Worm (Caenorhabditis elegans) whole organism, young adult: ENCODE measurements around the gene C39E9.12.

Experiments used
- ama-1 ChIP-seq, 3 experiments: fragments of 150-350 bp in 1 of 3; sonication (generic microtip) in 2 of 3; optimal IDR thresholded peaks; 2 replicates each; lab custom pipeline; 2014 to 2018; ENCODE audit warnings: missing biosample characterization in 2 of 3, missing genetic modification characterization in 2 of 3, missing genetic modification reagents in 2 of 3
- attf-5 ChIP-seq: fragments of 200-800 bp; sonication (Bioruptor generic); optimal IDR thresholded peaks from 2 replicates; lab custom pipeline; 2018; ENCODE audit warnings: mild to moderate bottlenecking, missing genetic modification characterization, missing compliant biosample characterization
- rec-8 ChIP-seq, 2 experiments: sonication (generic microtip); optimal IDR thresholded peaks; 2 replicates each; lab custom pipeline; 2016; ENCODE audit warnings: mild to moderate bottlenecking in 2 of 2, missing genetic modification characterization in 2 of 2, missing genetic modification reagents in 2 of 2, missing genotype in 2 of 2, missing biosample characterization in 1 of 2, missing compliant biosample characterization in 1 of 2, moderate library complexity in 1 of 2
- rpc-1 ChIP-seq, 2 experiments: fragments of 150-350 bp in 1 of 2; sonication (generic microtip) in 1 of 2; optimal IDR thresholded peaks; 2 replicates each; lab custom pipeline; 2014 to 2018; ENCODE audit warnings: missing biosample characterization in 1 of 2, missing genetic modification characterization in 1 of 2, missing genetic modification reagents in 1 of 2, missing genotype in 1 of 2
- snpc-4 ChIP-seq, 5 experiments: fragments of 150-350 bp in 1 of 5; sonication (generic microtip) in 4 of 5; optimal IDR thresholded peaks; 2 replicates each; lab custom pipeline; 2014 to 2018; ENCODE audit warnings: missing genetic modification characterization in 5 of 5, missing biosample characterization in 3 of 5, antibody characterized with exemption in 2 of 5, mild to moderate bottlenecking in 2 of 5, missing compliant biosample characterization in 2 of 5, missing genotype in 2 of 5, moderate library complexity in 2 of 5, missing genetic modification reagents in 1 of 5
- tlf-1 ChIP-seq: fragments of 200-800 bp; sonication (Bioruptor generic); optimal IDR thresholded peaks from 2 replicates; lab custom pipeline; 2018; ENCODE audit warnings: mild to moderate bottlenecking, missing genetic modification characterization, missing compliant biosample characterization
- unc-62 ChIP-seq: fragments of 150-350 bp; optimal IDR thresholded peaks from 2 replicates; lab custom pipeline; 2014; ENCODE audit warnings: missing biosample characterization, missing genetic modification reagents, missing genetic modification characterization

- TF ChIP-seq unc-62 (no peak), rec-8 (tag; optimal IDR thresholded peaks at IDR 0.05; lab: Kevin White, UChicago) (no peak), rpc-1 (optimal IDR thresholded peaks at IDR 0.05; lab: Kevin White, UChicago) (no peak), rpc-1 (tag; optimal IDR thresholded peaks at IDR 0.05; lab: Kevin White, UChicago) (no peak), snpc-4 (GFP tag; optimal IDR thresholded peaks at IDR 0.05; lab: Kevin White, UChicago) (no peak), snpc-4 (tag; optimal IDR thresholded peaks at IDR 0.05; lab: Kevin White, UChicago) (no peak), attf-5 (GFP tag; lab: Kevin White, UChicago) (no peak), ama-1 (optimal IDR thresholded peaks at IDR 0.05; lab: Kevin White, UChicago) (no peak), ama-1 (GFP tag; optimal IDR thresholded peaks at IDR 0.05; lab: Kevin White, UChicago) (no peak), tlf-1 (no peak)
Measured at ce11 chrIV:13109751-13110150, 15.9 kb downstream of the C39E9.12 start, which contains the start of gene best-1.
